Fruit fly (Drosophila melanogaster): ENCODE results near the gene KrT95D.

The KrT95D gene

dm6 chr3R:23995460-23995859 lies 36.2 kb downstream of the KrT95D start, which contains the start of gene CG33108 (continued):
- TF ChIP-seq dpn (GFP tag; optimal IDR thresholded peaks at IDR 0.05) (no peak), Awh (GFP tag; IDR thresholded peaks at IDR 0.05) (no peak), CG10543 (GFP tag; optimal IDR thresholded peaks at IDR 0.05) (no peak), dmrt99B (tag; optimal IDR thresholded peaks at IDR 0.05) (no peak), Sin3A (optimal IDR thresholded peaks at IDR 0.05) (no peak), HmgZ (tag; optimal IDR thresholded peaks at IDR 0.05) (peak; percentile 32), CG6683 (GFP tag; optimal IDR thresholded peaks at IDR 0.05) (no peak), CG1024 (GFP tag; IDR thresholded peaks at IDR 0.05) (no peak), ab (GFP tag; optimal IDR thresholded peaks at IDR 0.05) (no peak), CG10267 (tag; optimal IDR thresholded peaks at IDR 0.05) (peak; percentile 8), CG5245 (GFP tag; optimal IDR thresholded peaks at IDR 0.05) (no peak), sug (tag; optimal IDR thresholded peaks at IDR 0.05) (peak; percentile 37), Rfx (GFP tag; IDR thresholded peaks at IDR 0.05) (no peak), CG8924 (tag; optimal IDR thresholded peaks at IDR 0.05) (no peak)

- TF ChIP-seq CG1603 (tag; optimal IDR thresholded peaks at IDR 0.05) (no peak), CG6254 (GFP tag; optimal IDR thresholded peaks at IDR 0.05) (no peak), CG4424 (GFP tag; optimal IDR thresholded peaks at IDR 0.05) (no peak), E2f2 (GFP tag; IDR thresholded peaks at IDR 0.05) (no peak), bigmax (GFP tag; optimal IDR thresholded peaks at IDR 0.05) (no peak), Dll (GFP tag; IDR thresholded peaks at IDR 0.05; ENCODE audit: partially characterized antibody) (no peak), grau (tag; optimal IDR thresholded peaks at IDR 0.05) (no peak)
Observed at dm6 chr3R:23994578-23994977, 37.0 kb downstream of the KrT95D start.

dm6 chr3R:23992823-23993797 lies 38.5 kb downstream of the KrT95D start, which contains the start of the genes Epp and Rab7:
Epp (minus strand) TSS chr3R:23992916.
Rab7 (plus strand) TSS chr3R:23993008.
- peak; percentile 9 for TF ChIP-seq grn (GFP tag; optimal IDR thresholded peaks at IDR 0.05)
- TF ChIP-seq Drgx (GFP tag; IDR thresholded peaks at IDR 0.05) = no peak; the same call in 1 of the 2 replicates
- TF ChIP-seq CG12391 (tag; optimal IDR thresholded peaks at IDR 0.05) = peak; percentile 40
- no peak for TF ChIP-seq CG12219 (GFP tag; optimal IDR thresholded peaks at IDR 0.05)
- peak; percentile 11 for TF ChIP-seq Dp (GFP tag; optimal IDR thresholded peaks at IDR 0.05)
- TF ChIP-seq sqz (GFP tag; optimal IDR thresholded peaks at IDR 0.05) = no peak
- peak; percentile 65 for TF ChIP-seq lab (GFP tag; optimal IDR thresholded peaks at IDR 0.05)
- TF ChIP-seq Sox100B (GFP tag; optimal IDR thresholded peaks at IDR 0.05) = no peak
- peak; percentile 80 for TF ChIP-seq Sin3A (optimal IDR thresholded peaks at IDR 0.05)
- TF ChIP-seq CG6765 (GFP tag; optimal IDR thresholded peaks at IDR 0.05) = peak; percentile 44
- TF ChIP-seq jigr1 (GFP tag; IDR thresholded peaks at IDR 0.05) = no peak
- TF ChIP-seq Aef1 (GFP tag; IDR thresholded peaks at IDR 0.05) = peak; percentile 68; the same call in 2 of the 3 replicates
- no peak for TF ChIP-seq CG9215 (GFP tag; IDR thresholded peaks at IDR 0.05)
- TF ChIP-seq Hmr (GFP tag; optimal IDR thresholded peaks at IDR 0.05) = peak; percentile 44
- peak; percentile 0 for TF ChIP-seq Side (GFP tag; optimal IDR thresholded peaks at IDR 0.05)
- TF ChIP-seq Lhr (GFP tag; optimal IDR thresholded peaks at IDR 0.05) = peak; percentile 2
- TF ChIP-seq Asciz (GFP tag; optimal IDR thresholded peaks at IDR 0.05) = no peak
- no peak for TF ChIP-seq Fer3 (tag; optimal IDR thresholded peaks at IDR 0.05)
- TF ChIP-seq CG3065 (GFP tag; optimal IDR thresholded peaks at IDR 0.05) = no peak
- peak; percentile 98 for TF ChIP-seq YL-1 (GFP tag; optimal IDR thresholded peaks at IDR 0.05)
- TF ChIP-seq CG17385 (GFP tag; optimal IDR thresholded peaks at IDR 0.05) = peak; percentile 43
- no peak for TF ChIP-seq Atf3 (GFP tag; optimal IDR thresholded peaks at IDR 0.05)
- TF ChIP-seq tup (GFP tag; optimal IDR thresholded peaks at IDR 0.05) = no peak
- TF ChIP-seq HmgZ (tag; optimal IDR thresholded peaks at IDR 0.05) = peak; percentile 79
- TF ChIP-seq gro (GFP tag; optimal IDR thresholded peaks at IDR 0.05) = peak; percentile 78
- TF ChIP-seq slp2 (GFP tag; optimal IDR thresholded peaks at IDR 0.05) = peak; percentile 5
- no peak for TF ChIP-seq CG5180 (GFP tag; optimal IDR thresholded peaks at IDR 0.05)

Measured in whole organism, embryonic.